Worm (Caenorhabditis elegans) whole organism, L4/young adult: ENCODE measurements around the gene C04E6.12.

Source experiments
- W03F9.2 ChIP-seq: fragments of 150-350 bp; optimal IDR thresholded peaks from 2 replicates; lab custom pipeline; 2014; ENCODE audit warnings: missing biosample characterization, missing genetic modification characterization
- dao-5 ChIP-seq: sonication (generic microtip); optimal IDR thresholded peaks from 2 replicates; lab custom pipeline; 2016; ENCODE audit warnings: missing genotype, missing genetic modification characterization, moderate library complexity, missing compliant biosample characterization
- him-1 ChIP-seq: sonication (generic microtip); optimal IDR thresholded peaks from 2 replicates; lab custom pipeline; 2016; ENCODE audit warnings: missing genotype, missing genetic modification reagents, missing genetic modification characterization, missing compliant biosample characterization

ce11 chrV:5880064-5880463 lies 39.7 kb downstream of the C04E6.12 start, which contains the start of gene C02G6.3:
- TF ChIP-seq him-1 (tag; lab: Kevin White, UChicago) (no peak), dao-5 (no peak), W03F9.2 (tag; lab: Kevin White, UChicago) (no peak)
